Worm (Caenorhabditis elegans): ENCODE results near the gene hmit-1.3.

- TF ChIP-seq dao-5 (tag; optimal IDR thresholded peaks at IDR 0.05) (no peak), him-1 (tag; optimal IDR thresholded peaks at IDR 0.05) (no peak)
These were observed 42.9 kb upstream of the hmit-1.3 start for ce11 chrIII:3562276-3562675.

Data from whole organism, L4/young adult.